Worm (Caenorhabditis elegans): ENCODE data around the gene ssp-35.

DNA sequence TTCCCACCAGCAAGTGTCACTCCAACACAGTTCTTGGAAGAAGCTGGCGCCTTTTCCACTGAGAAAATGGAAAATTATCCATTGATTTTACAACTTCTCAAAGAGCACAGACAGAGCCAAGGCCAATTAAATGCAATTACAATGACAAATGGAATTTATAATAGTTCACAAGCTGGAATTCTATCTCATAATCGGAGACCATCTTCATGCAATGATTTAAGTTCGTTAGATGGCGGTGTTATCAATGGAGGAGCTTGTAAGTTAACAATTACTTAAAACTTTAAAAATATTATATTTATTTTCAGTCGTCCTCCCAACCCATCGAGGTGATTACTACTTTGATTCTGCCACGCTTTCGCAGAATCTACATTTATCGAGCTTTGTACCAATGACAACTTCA, 42.1 kb upstream of the ssp-35 start:
- TF ChIP-seq dpl-1 (GFP tag; optimal IDR thresholded peaks at IDR 0.05) (no peak), nhr-28 (tag; optimal IDR thresholded peaks at IDR 0.05) (no peak), nhr-85 (tag) (no peak), mef-2 (tag; optimal IDR thresholded peaks at IDR 0.05) (no peak), nhr-237 (tag; optimal IDR thresholded peaks at IDR 0.05) (no peak)

All from whole organism, L1 larva.